Worm (Caenorhabditis elegans) whole organism, L4/young adult: Measurements from ENCODE around the gene T15H9.5.

Experiments
- W03F9.2 ChIP-seq: fragments of 150-350 bp; optimal IDR thresholded peaks from 2 replicates; lab custom pipeline; 2014; ENCODE audit warnings: missing biosample characterization, missing genetic modification characterization
- dao-5 ChIP-seq: sonication (generic microtip); optimal IDR thresholded peaks from 2 replicates; lab custom pipeline; 2016; ENCODE audit warnings: missing genotype, missing genetic modification characterization, moderate library complexity, missing compliant biosample characterization
- him-1 ChIP-seq: sonication (generic microtip); optimal IDR thresholded peaks from 2 replicates; lab custom pipeline; 2016; ENCODE audit warnings: missing genotype, missing genetic modification reagents, missing genetic modification characterization, missing compliant biosample characterization

DNA sequence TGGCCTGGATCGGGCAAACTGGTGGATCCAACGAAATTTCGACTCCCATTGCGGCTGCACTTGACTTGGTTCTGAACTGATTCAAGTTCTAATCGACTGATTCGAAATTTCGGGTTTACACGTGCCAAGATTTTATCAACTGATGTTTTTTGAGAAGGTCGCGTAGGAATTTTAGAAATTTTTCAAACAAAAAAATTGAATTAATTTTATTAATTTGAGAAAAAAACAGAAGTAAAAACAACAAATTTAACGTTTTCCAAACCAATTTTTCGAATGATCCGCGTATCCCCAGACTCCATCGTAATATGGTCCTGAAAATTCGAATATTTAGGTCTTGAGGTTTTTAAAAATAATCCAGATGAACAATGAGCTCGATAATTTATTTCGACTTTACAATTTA, 41.7 kb upstream of the T15H9.5 start, which contains the start of gene ZK1307.3:
- TF ChIP-seq him-1 (tag; lab: Kevin White, UChicago): no peak
- no peak for TF ChIP-seq W03F9.2 (tag; lab: Kevin White, UChicago)
- TF ChIP-seq dao-5 (tag; lab: Kevin White, UChicago): no peak
